Worm (Caenorhabditis elegans) whole organism, L2 larva: ENCODE data around the gene fbxb-76.

Experiments used
- sma-3 ChIP-seq: sonication (generic microtip); optimal IDR thresholded peaks from 2 replicates; lab custom pipeline; 2016; ENCODE audit warnings: missing genetic modification reagents, missing genetic modification characterization, missing compliant biosample characterization
- zag-1 ChIP-seq: fragments of 150-350 bp; optimal IDR thresholded peaks from 2 replicates; lab custom pipeline; 2014; ENCODE audit warnings: missing biosample characterization, missing genetic modification characterization

DNA sequence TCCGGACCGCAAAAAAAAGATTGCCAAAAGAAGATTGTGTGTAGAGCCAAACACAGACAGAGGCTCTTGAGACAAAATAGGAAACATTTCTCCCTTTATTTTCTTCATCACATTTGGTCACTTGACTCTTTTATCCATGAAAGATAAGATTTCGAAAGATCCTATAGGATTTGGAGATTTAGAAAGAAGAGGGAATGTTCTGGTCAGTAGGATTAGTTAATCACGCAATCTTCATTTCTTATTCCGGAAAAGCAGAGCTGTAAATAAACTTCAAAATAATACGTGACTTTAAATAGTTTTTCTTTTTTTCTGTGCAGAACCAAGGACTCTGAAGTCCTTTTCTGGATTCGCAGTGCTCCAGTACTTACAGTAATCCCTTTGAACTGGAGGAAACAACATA lies 31.9 kb downstream of the fbxb-76 start:
- no peak for TF ChIP-seq zag-1 (tag; lab: Kevin White, UChicago)
- no peak for TF ChIP-seq sma-3 (GFP tag; lab: Kevin White, UChicago)
